Worm (Caenorhabditis elegans) whole organism, late embryonic: ENCODE data around the gene nlp-78.
A peak's percentile ranks its signal among the peaks of the same experiment; 100 is the strongest.

ENCODE experiments used
- C08G9.2 ChIP-seq: sonication (generic microtip); optimal IDR thresholded peaks from 2 replicates; lab custom pipeline; 2016; ENCODE audit warnings: mild to moderate bottlenecking, missing genetic modification characterization, moderate library complexity, missing compliant biosample characterization
- C38D4.7 ChIP-seq: fragments of 200-800 bp; sonication (Bioruptor generic); optimal IDR thresholded peaks from 2 replicates; lab custom pipeline; 2018; ENCODE audit warnings: mild to moderate bottlenecking, missing genetic modification characterization, moderate library complexity, missing compliant biosample characterization
- F13H6.1 ChIP-seq: sonication (generic microtip); optimal IDR thresholded peaks from 2 replicates; lab custom pipeline; 2016; ENCODE audit warnings: missing genetic modification characterization, missing compliant biosample characterization
- K02D7.2 ChIP-seq: sonication (generic microtip); optimal IDR thresholded peaks from 2 replicates; lab custom pipeline; 2017; ENCODE audit warnings: mild to moderate bottlenecking, missing genetic modification characterization, missing compliant biosample characterization
- Y22D7AL.16 ChIP-seq: sonication (generic microtip); optimal IDR thresholded peaks from 2 replicates; lab custom pipeline; 2016; ENCODE audit warnings: missing genetic modification characterization, missing compliant biosample characterization
- ceh-14 ChIP-seq: sonication (generic microtip); optimal IDR thresholded peaks from 2 replicates; lab custom pipeline; 2016; ENCODE audit warnings: missing genotype, missing genetic modification characterization, missing compliant biosample characterization
- ceh-19 ChIP-seq: fragments of 200-800 bp; sonication (Bioruptor generic); optimal IDR thresholded peaks from 2 replicates; lab custom pipeline; 2018; ENCODE audit warnings: mild to moderate bottlenecking, missing genetic modification characterization, missing compliant biosample characterization
- ceh-2 ChIP-seq: sonication (generic microtip); optimal IDR thresholded peaks from 2 replicates; lab custom pipeline; 2016; ENCODE audit warnings: missing genotype, missing genetic modification characterization, missing compliant biosample characterization
- ceh-22 ChIP-seq: sonication (generic microtip); optimal IDR thresholded peaks from 2 replicates; lab custom pipeline; 2017; ENCODE audit warnings: missing biosample characterization, missing genetic modification characterization
- ceh-24 ChIP-seq: sonication (generic microtip); optimal IDR thresholded peaks from 2 replicates; lab custom pipeline; 2016; ENCODE audit warnings: mild to moderate bottlenecking, missing genetic modification characterization, missing compliant biosample characterization
- ceh-34 ChIP-seq: sonication (generic microtip); optimal IDR thresholded peaks from 2 replicates; lab custom pipeline; 2016; ENCODE audit warnings: mild to moderate bottlenecking, missing genetic modification characterization, missing compliant biosample characterization
- ceh-45 ChIP-seq: fragments of 200-800 bp; sonication (Bioruptor generic); IDR thresholded peaks from 2 replicates; pipeline ENCODE4 v1.3.6; 2022; ENCODE audit warnings: missing genetic modification reagents, missing genetic modification characterization, missing compliant biosample characterization
- ceh-9 ChIP-seq: sonication (generic microtip); optimal IDR thresholded peaks from 2 replicates; lab custom pipeline; 2016; ENCODE audit warnings: mild to moderate bottlenecking, missing genetic modification characterization, inconsistent platforms, missing compliant biosample characterization
- dmd-4 ChIP-seq: sonication (generic microtip); optimal IDR thresholded peaks from 2 replicates; lab custom pipeline; 2016; ENCODE audit warnings: borderline replicate concordance, missing genetic modification characterization, missing compliant biosample characterization
- elt-2 ChIP-seq: sonication (generic microtip); optimal IDR thresholded peaks from 2 replicates; lab custom pipeline; 2016; ENCODE audit warnings: missing genetic modification reagents, missing genetic modification characterization, missing compliant biosample characterization
- fax-1 ChIP-seq: sonication (generic microtip); optimal IDR thresholded peaks from 2 replicates; lab custom pipeline; 2016; ENCODE audit warnings: missing genotype, missing genetic modification characterization, missing compliant biosample characterization
- gmeb-2 ChIP-seq: sonication (generic microtip); optimal IDR thresholded peaks from 2 replicates; lab custom pipeline; 2016; ENCODE audit warnings: missing genetic modification characterization, inconsistent platforms, missing compliant biosample characterization
- hlh-13 ChIP-seq: fragments of 200-800 bp; sonication (Bioruptor generic); optimal IDR thresholded peaks from 2 replicates; lab custom pipeline; 2018; ENCODE audit warnings: mild to moderate bottlenecking, missing genetic modification characterization, missing compliant biosample characterization
- hlh-6 ChIP-seq: sonication (generic microtip); optimal IDR thresholded peaks from 2 replicates; lab custom pipeline; 2016; ENCODE audit warnings: missing genotype, missing genetic modification characterization, missing compliant biosample characterization
- hlh-8 ChIP-seq: sonication (generic microtip); optimal IDR thresholded peaks from 2 replicates; lab custom pipeline; 2016; ENCODE audit warnings: missing genotype, missing genetic modification characterization, missing compliant biosample characterization
- lin-11 ChIP-seq: fragments of 200-800 bp; sonication (Bioruptor generic); optimal IDR thresholded peaks from 2 replicates; lab custom pipeline; 2018; ENCODE audit warnings: mild to moderate bottlenecking, missing genetic modification characterization, missing compliant biosample characterization
- nhr-232 ChIP-seq: sonication (generic microtip); optimal IDR thresholded peaks from 2 replicates; lab custom pipeline; 2016; ENCODE audit warnings: missing genetic modification characterization, missing compliant biosample characterization
- npax-4 ChIP-seq: sonication (generic microtip); optimal IDR thresholded peaks from 2 replicates; lab custom pipeline; 2016; ENCODE audit warnings: missing genetic modification characterization, missing compliant biosample characterization
- pat-9 ChIP-seq: fragments of 200-800 bp; sonication (Bioruptor generic); optimal IDR thresholded peaks from 2 replicates; lab custom pipeline; 2018; ENCODE audit warnings: mild to moderate bottlenecking, missing genetic modification characterization, moderate library complexity, missing compliant biosample characterization
- pax-1 ChIP-seq: fragments of 150-350 bp; optimal IDR thresholded peaks from 2 replicates; lab custom pipeline; 2014; ENCODE audit warnings: missing biosample characterization, missing genetic modification characterization
- pha-2 ChIP-seq: sonication (generic microtip); optimal IDR thresholded peaks from 2 replicates; lab custom pipeline; 2017; ENCODE audit warnings: mild to moderate bottlenecking, missing genetic modification characterization, missing compliant biosample characterization
- pha-4 ChIP-seq: fragments of 150-350 bp; optimal IDR thresholded peaks from 2 replicates; lab custom pipeline; 2018; ENCODE audit warnings: missing biosample characterization, missing genetic modification reagents, missing genetic modification characterization
- pqm-1 ChIP-seq: sonication (generic microtip); optimal IDR thresholded peaks from 2 replicates; lab custom pipeline; 2016; ENCODE audit warnings: missing genetic modification characterization, missing compliant biosample characterization
- pros-1 ChIP-seq: fragments of 150-350 bp; optimal IDR thresholded peaks from 2 replicates; lab custom pipeline; 2014; ENCODE audit warnings: missing biosample characterization, missing genetic modification reagents, missing genetic modification characterization
- sox-4 ChIP-seq: sonication (generic microtip); optimal IDR thresholded peaks from 2 replicates; lab custom pipeline; 2017; ENCODE audit warnings: mild to moderate bottlenecking, missing genetic modification characterization, inconsistent platforms, missing compliant biosample characterization
- tbx-7 ChIP-seq: sonication (generic microtip); optimal IDR thresholded peaks from 2 replicates; lab custom pipeline; 2016; ENCODE audit warnings: missing genotype, missing genetic modification characterization, missing compliant biosample characterization
- ttx-3 ChIP-seq: sonication (generic microtip); optimal IDR thresholded peaks from 2 replicates; lab custom pipeline; 2016; ENCODE audit warnings: missing genetic modification reagents, missing genetic modification characterization, missing compliant biosample characterization
- unc-3 ChIP-seq, 2 experiments: fragments of 200-800 bp in 1 of 2; sonication (Bioruptor generic) in 1 of 2; sonication (generic microtip) in 1 of 2; conservative IDR thresholded peaks in 1 of 2; optimal IDR thresholded peaks in 1 of 2; 2 replicates each; pipeline versions ENCODE4 v1.3.6 to Lab custom; 2016 to 2022; ENCODE audit warnings: missing compliant biosample characterization in 2 of 2, missing genetic modification characterization in 2 of 2, missing genetic modification reagents in 1 of 2
- unc-42 ChIP-seq: sonication (generic microtip); optimal IDR thresholded peaks from 2 replicates; lab custom pipeline; 2016; ENCODE audit warnings: missing genotype, missing genetic modification characterization, missing compliant biosample characterization
- unc-86 ChIP-seq: sonication (generic microtip); optimal IDR thresholded peaks from 2 replicates; lab custom pipeline; 2016; ENCODE audit warnings: missing genetic modification characterization, missing compliant biosample characterization

Gene nlp-78

DNA sequence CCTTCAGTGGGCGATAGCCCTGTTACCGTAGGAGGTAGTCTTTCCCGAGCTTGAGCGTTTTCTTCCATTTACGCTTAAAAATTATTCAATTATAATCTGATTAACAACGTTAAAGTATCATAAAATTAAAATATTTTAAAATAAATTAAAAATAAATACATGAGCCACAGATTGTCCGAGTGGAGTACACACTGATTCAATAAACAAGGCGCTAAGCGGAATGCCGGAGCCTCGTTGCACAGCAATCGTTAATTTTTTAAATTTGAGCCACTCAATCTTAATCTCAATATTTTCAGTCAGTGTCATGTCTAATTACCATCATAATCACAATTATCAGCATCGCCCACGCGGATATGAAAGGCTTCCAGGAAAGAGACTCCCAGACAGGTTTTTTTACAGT lies 41.1 kb downstream of the nlp-78 start, which contains the start of the genes sec-5 and pir-1:
Gene sec-5 (minus strand): TSS at position 73 of the 400 bp plus-strand sequence.
Gene pir-1 (plus strand): TSS at position 221 of the 400 bp plus-strand sequence.
- TF ChIP-seq ceh-34 (no peak), hlh-6 (no peak), ceh-14 (tag; lab: Kevin White, UChicago) (no peak), pat-9 (tag; lab: Kevin White, UChicago) (no peak), C08G9.2 (tag; lab: Kevin White, UChicago) (no peak), npax-4 (tag; lab: Kevin White, UChicago) (no peak), unc-42 (tag; lab: Kevin White, UChicago) (peak; percentile 38), ceh-22 (no peak)

DNA sequence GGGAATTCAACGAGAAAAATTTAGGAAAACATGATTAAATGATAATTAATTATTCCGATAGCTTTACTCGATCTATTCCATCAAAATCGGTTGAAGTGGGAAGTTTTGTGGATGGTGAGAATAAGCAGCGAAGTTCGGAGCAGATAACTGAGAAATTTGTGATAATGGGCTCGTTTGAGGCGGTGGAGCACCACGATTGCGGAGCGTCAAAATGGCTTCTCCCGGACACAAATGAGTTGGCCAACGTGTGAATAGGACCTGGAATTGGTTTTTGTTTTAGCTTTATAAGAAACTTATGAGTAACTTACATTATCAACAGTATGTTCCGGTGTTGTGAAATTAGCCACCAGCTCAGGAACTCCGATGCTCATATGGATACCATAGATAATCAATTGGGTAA lies 42.8 kb downstream of the nlp-78 start:
- TF ChIP-seq ttx-3 (no peak), ceh-22 (no peak), ceh-45 (no peak), elt-2 (tag; lab: Kevin White, UChicago) (no peak), hlh-8 (tag; lab: Kevin White, UChicago) (no peak), Y22D7AL.16 (tag; lab: Kevin White, UChicago) (no peak), ceh-24 (no peak), C38D4.7 (GFP tag; lab: Kevin White, UChicago) (no peak), pat-9 (tag; lab: Kevin White, UChicago) (no peak), ceh-19 (GFP tag; lab: Kevin White, UChicago) (no peak), pha-2 (tag; lab: Kevin White, UChicago) (no peak), pha-4 (tag; lab: Kevin White, UChicago) (no peak), ceh-2 (no peak)
- TF ChIP-seq, all 69 proteins: peak for 0

DNA sequence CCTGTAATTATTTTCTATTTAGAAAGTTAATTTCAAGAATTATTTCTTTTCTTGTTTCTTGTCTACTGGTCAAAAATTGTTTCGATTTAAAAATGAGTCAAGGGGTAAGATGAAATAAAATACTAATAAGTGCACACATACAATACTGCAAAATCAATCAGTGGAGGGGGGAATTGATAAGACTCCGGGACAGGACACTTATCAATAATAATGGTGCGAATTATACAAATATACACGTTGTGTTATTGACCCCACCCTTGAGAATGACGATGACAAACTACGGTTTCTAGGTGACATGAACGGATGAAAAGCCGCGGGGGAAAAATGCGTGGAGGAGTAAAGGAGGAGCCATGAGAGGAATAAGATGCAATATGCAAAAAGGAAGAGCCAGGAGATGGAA lies 45.2 kb downstream of the nlp-78 start:
- TF ChIP-seq elt-2 (tag; lab: Kevin White, UChicago) (peak; percentile 62), tbx-7 (no peak)

DNA sequence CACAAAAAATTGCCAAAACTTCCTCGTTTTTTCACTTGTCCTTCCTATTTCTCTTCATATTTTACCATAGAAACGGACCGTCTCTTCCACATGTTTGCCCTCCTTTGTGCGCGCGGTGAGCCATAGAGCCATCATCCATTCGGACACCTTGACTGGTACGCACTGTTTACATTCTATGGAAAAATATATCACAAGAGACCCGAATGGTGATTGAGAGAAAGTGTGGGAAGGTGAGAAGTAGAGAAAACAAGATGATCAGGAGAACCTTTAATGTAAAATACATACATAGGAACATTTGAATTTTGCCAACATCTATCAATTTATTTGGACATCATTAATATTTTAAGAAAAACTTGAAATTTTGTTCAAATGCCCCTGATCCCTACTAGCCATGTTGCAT lies 49.9 kb downstream of the nlp-78 start:
- TF ChIP-seq ceh-9 (tag; lab: Kevin White, UChicago) (no peak), npax-4 (tag; lab: Kevin White, UChicago) (no peak), unc-86 (no peak), ceh-22 (no peak), gmeb-2 (tag; lab: Kevin White, UChicago) (no peak), sox-4 (no peak), pros-1 (tag; lab: Kevin White, UChicago) (no peak), dmd-4 (tag; lab: Kevin White, UChicago) (no peak), hlh-6 (no peak), F13H6.1 (tag; lab: Kevin White, UChicago) (no peak), lin-11 (tag; lab: Kevin White, UChicago) (no peak), unc-42 (tag; lab: Kevin White, UChicago) (no peak), nhr-232 (tag; lab: Kevin White, UChicago) (no peak), pqm-1 (no peak), unc-3 (GFP tag; conservative IDR thresholded peaks at IDR 0.05; lab: Robert Waterston, UW) (no peak), unc-3 (tag; optimal IDR thresholded peaks at IDR 0.05; lab: Kevin White, UChicago) (no peak), pha-4 (tag; lab: Kevin White, UChicago) (no peak), pax-1 (no peak), hlh-13 (GFP tag; lab: Kevin White, UChicago) (no peak), K02D7.2 (tag; lab: Kevin White, UChicago) (no peak), fax-1 (tag; lab: Kevin White, UChicago) (no peak)
- TF ChIP-seq, all 69 proteins: peak for 0
